Fruit fly (Drosophila melanogaster): ENCODE results near the gene Rev1.
A peak's percentile ranks its signal among the peaks of the same experiment; 100 is the strongest.

Gene Rev1

dm6 chr3L:680258-680657 is 26.1 kb downstream of the Rev1 start, which contains the start of gene CG17129 (continued):
- TF ChIP-seq CG4617 (GFP tag; optimal IDR thresholded peaks at IDR 0.05; ENCODE audit: borderline replicate concordance) = peak; percentile 71
- peak; percentile 67 for TF ChIP-seq CG10366 (GFP tag; IDR thresholded peaks at IDR 0.05)
- TF ChIP-seq Awh (GFP tag; IDR thresholded peaks at IDR 0.05) = peak; percentile 56; the same call in 1 of the 2 replicates
- TF ChIP-seq phol (tag; optimal IDR thresholded peaks at IDR 0.05) = peak; percentile 83
- peak; percentile 1 for TF ChIP-seq CG12299 (tag; optimal IDR thresholded peaks at IDR 0.05)
- TF ChIP-seq CG31441 (GFP tag; IDR thresholded peaks at IDR 0.05) = peak; percentile 68; the same call in 1 of the 2 replicates
- peak; percentile 92 for TF ChIP-seq mam (GFP tag; optimal IDR thresholded peaks at IDR 0.05)
- peak; percentile 82 for TF ChIP-seq CG15601 (tag; optimal IDR thresholded peaks at IDR 0.05)
- no peak for TF ChIP-seq br (optimal IDR thresholded peaks at IDR 0.05)
- TF ChIP-seq Camta (GFP tag; optimal IDR thresholded peaks at IDR 0.05) = peak; percentile 74
- TF ChIP-seq CG13775 (GFP tag; optimal IDR thresholded peaks at IDR 0.05) = peak; percentile 78
- peak; percentile 76 for TF ChIP-seq Aef1 (GFP tag; IDR thresholded peaks at IDR 0.05)
- TF ChIP-seq Rfx (GFP tag; IDR thresholded peaks at IDR 0.05) = peak; percentile 86
- TF ChIP-seq CG13624 (GFP tag; optimal IDR thresholded peaks at IDR 0.05) = peak; percentile 85
- peak; percentile 77 for TF ChIP-seq Dip3 (GFP tag; optimal IDR thresholded peaks at IDR 0.05)
- peak; percentile 74 for TF ChIP-seq Ada2b (GFP tag; IDR thresholded peaks at IDR 0.05)
- peak; percentile 87 for TF ChIP-seq jumu (GFP tag; optimal IDR thresholded peaks at IDR 0.05)
- peak; percentile 76; the same call in 1 of the 2 replicates for TF ChIP-seq klu (GFP tag; IDR thresholded peaks at IDR 0.05)
- peak; percentile 74 for TF ChIP-seq Nf-YC (tag; optimal IDR thresholded peaks at IDR 0.05)
- TF ChIP-seq CG4282 (GFP tag; optimal IDR thresholded peaks at IDR 0.05) = no peak
- TF ChIP-seq fru (optimal IDR thresholded peaks at IDR 0.05) = no peak
- peak; percentile 65 for TF ChIP-seq CG7839 (tag; optimal IDR thresholded peaks at IDR 0.05)
- no peak for TF ChIP-seq pfk (GFP tag; optimal IDR thresholded peaks at IDR 0.05)
- TF ChIP-seq amos (GFP tag; IDR thresholded peaks at IDR 0.05; ENCODE audit: partially characterized antibody) = peak; percentile 87
- peak; percentile 54 for TF ChIP-seq Asciz (GFP tag; optimal IDR thresholded peaks at IDR 0.05)
- no peak for TF ChIP-seq C15 (GFP tag; IDR thresholded peaks at IDR 0.05)
- TF ChIP-seq CG4404 (GFP tag; IDR thresholded peaks at IDR 0.05) = peak; percentile 75
- TF ChIP-seq sc (optimal IDR thresholded peaks at IDR 0.05) = no peak
- no peak for TF ChIP-seq sc (GFP tag; optimal IDR thresholded peaks at IDR 0.05)
- no peak for TF ChIP-seq Dip2 (GFP tag; IDR thresholded peaks at IDR 0.05)
- TF ChIP-seq tup (GFP tag; optimal IDR thresholded peaks at IDR 0.05) = peak; percentile 14
- TF ChIP-seq CG8478 (optimal IDR thresholded peaks at IDR 0.05) = no peak
- TF ChIP-seq CG12104 (GFP tag; optimal IDR thresholded peaks at IDR 0.05) = peak; percentile 70
- TF ChIP-seq Taf1 (GFP tag; IDR thresholded peaks at IDR 0.05) = peak; percentile 57; the same call in 1 of the 2 replicates
- peak; percentile 68 for TF ChIP-seq stwl (tag; optimal IDR thresholded peaks at IDR 0.05)
- peak; percentile 84 for TF ChIP-seq CG3281 (GFP tag; optimal IDR thresholded peaks at IDR 0.05)
- TF ChIP-seq Hey (tag; optimal IDR thresholded peaks at IDR 0.05) = no peak
- TF ChIP-seq D (optimal IDR thresholded peaks at IDR 0.05) = no peak
- TF ChIP-seq D (GFP tag; optimal IDR thresholded peaks at IDR 0.05) = peak; percentile 38
- peak; percentile 54; the same call in 1 of the 2 replicates for TF ChIP-seq wor (GFP tag; IDR thresholded peaks at IDR 0.05)
- TF ChIP-seq dati (GFP tag; IDR thresholded peaks at IDR 0.05) = no peak
- TF ChIP-seq CG6813 (GFP tag; optimal IDR thresholded peaks at IDR 0.05) = peak; percentile 45
- peak; percentile 56 for TF ChIP-seq Mad (GFP tag; optimal IDR thresholded peaks at IDR 0.05)
- TF ChIP-seq her (GFP tag; optimal IDR thresholded peaks at IDR 0.05) = peak; percentile 75
- TF ChIP-seq CG2116 (GFP tag; optimal IDR thresholded peaks at IDR 0.05) = peak; percentile 79
- TF ChIP-seq CG15269 (tag; optimal IDR thresholded peaks at IDR 0.05) = peak; percentile 62
- TF ChIP-seq slou (GFP tag; optimal IDR thresholded peaks at IDR 0.05) = no peak
- peak; percentile 63 for TF ChIP-seq Ssrp (tag; optimal IDR thresholded peaks at IDR 0.05)
- peak; percentile 89 for TF ChIP-seq Opbp (GFP tag; IDR thresholded peaks at IDR 0.05; ENCODE audit: partially characterized antibody)
- TF ChIP-seq CG6791 (GFP tag; IDR thresholded peaks at IDR 0.05; ENCODE audit: partially characterized antibody) = peak; percentile 90
- TF ChIP-seq CG6175 (GFP tag; IDR thresholded peaks at IDR 0.05) = 0 out of 3 replicates have a peak, but pooled peaks have one; percentile 57
- no peak for TF ChIP-seq Tbp (GFP tag; optimal IDR thresholded peaks at IDR 0.05)
